Worm (Caenorhabditis elegans) whole organism, late embryonic: Measurements from ENCODE around the gene ugt-43.

Experiments
- F13H6.1 ChIP-seq: sonication (generic microtip); optimal IDR thresholded peaks from 2 replicates; lab custom pipeline; 2016; ENCODE audit warnings: missing genetic modification characterization, missing compliant biosample characterization
- K09A11.1 ChIP-seq: sonication (generic microtip); optimal IDR thresholded peaks from 2 replicates; lab custom pipeline; 2017; ENCODE audit warnings: antibody characterized with exemption, mild to moderate bottlenecking, missing genetic modification characterization, missing compliant biosample characterization; ENCODE audit not compliant: insufficient read depth
- T23F11.4 ChIP-seq: fragments of 200-800 bp; sonication (Bioruptor generic); optimal IDR thresholded peaks from 2 replicates; lab custom pipeline; 2018; ENCODE audit warnings: mild to moderate bottlenecking, missing genetic modification characterization, missing compliant biosample characterization
- Y22D7AL.16 ChIP-seq: sonication (generic microtip); optimal IDR thresholded peaks from 2 replicates; lab custom pipeline; 2016; ENCODE audit warnings: missing genetic modification characterization, missing compliant biosample characterization
- ama-1 ChIP-seq: fragments of 150-350 bp; optimal IDR thresholded peaks from 2 replicates; lab custom pipeline; 2014
- ceh-18 ChIP-seq: sonication (generic microtip); optimal IDR thresholded peaks from 2 replicates; lab custom pipeline; 2016; ENCODE audit warnings: missing genetic modification characterization, missing compliant biosample characterization
- ceh-19 ChIP-seq: fragments of 200-800 bp; sonication (Bioruptor generic); optimal IDR thresholded peaks from 2 replicates; lab custom pipeline; 2018; ENCODE audit warnings: mild to moderate bottlenecking, missing genetic modification characterization, missing compliant biosample characterization
- ceh-24 ChIP-seq: sonication (generic microtip); optimal IDR thresholded peaks from 2 replicates; lab custom pipeline; 2016; ENCODE audit warnings: mild to moderate bottlenecking, missing genetic modification characterization, missing compliant biosample characterization
- ceh-30 ChIP-seq: fragments of 150-350 bp; optimal IDR thresholded peaks from 2 replicates; lab custom pipeline; 2014; ENCODE audit warnings: missing biosample characterization, missing genetic modification characterization
- ceh-31 ChIP-seq: sonication (generic microtip); optimal IDR thresholded peaks from 2 replicates; lab custom pipeline; 2016; ENCODE audit warnings: missing genetic modification characterization, missing compliant biosample characterization
- ceh-34 ChIP-seq: sonication (generic microtip); optimal IDR thresholded peaks from 2 replicates; lab custom pipeline; 2016; ENCODE audit warnings: mild to moderate bottlenecking, missing genetic modification characterization, missing compliant biosample characterization
- ceh-48 ChIP-seq: sonication (generic microtip); optimal IDR thresholded peaks from 2 replicates; lab custom pipeline; 2016; ENCODE audit warnings: missing genetic modification characterization, inconsistent platforms, missing compliant biosample characterization
- ceh-6 ChIP-seq: fragments of 200-800 bp; sonication (Bioruptor generic); optimal IDR thresholded peaks from 2 replicates; lab custom pipeline; 2018; ENCODE audit warnings: mild to moderate bottlenecking, missing genetic modification characterization, missing compliant biosample characterization
- dmd-4 ChIP-seq: sonication (generic microtip); optimal IDR thresholded peaks from 2 replicates; lab custom pipeline; 2016; ENCODE audit warnings: borderline replicate concordance, missing genetic modification characterization, missing compliant biosample characterization
- elt-2 ChIP-seq: sonication (generic microtip); optimal IDR thresholded peaks from 2 replicates; lab custom pipeline; 2016; ENCODE audit warnings: missing genetic modification reagents, missing genetic modification characterization, missing compliant biosample characterization
- eyg-1 ChIP-seq: sonication (generic microtip); optimal IDR thresholded peaks from 2 replicates; lab custom pipeline; 2016; ENCODE audit warnings: missing genotype, missing genetic modification characterization, missing compliant biosample characterization
- fkh-10 ChIP-seq: fragments of 150-350 bp; optimal IDR thresholded peaks from 2 replicates; lab custom pipeline; 2014; ENCODE audit warnings: missing biosample characterization, missing genetic modification reagents, missing genetic modification characterization
- gmeb-2 ChIP-seq: sonication (generic microtip); optimal IDR thresholded peaks from 2 replicates; lab custom pipeline; 2016; ENCODE audit warnings: missing genetic modification characterization, inconsistent platforms, missing compliant biosample characterization
- hlh-13 ChIP-seq: fragments of 200-800 bp; sonication (Bioruptor generic); optimal IDR thresholded peaks from 2 replicates; lab custom pipeline; 2018; ENCODE audit warnings: mild to moderate bottlenecking, missing genetic modification characterization, missing compliant biosample characterization
- hlh-15 ChIP-seq: sonication (generic microtip); optimal IDR thresholded peaks from 2 replicates; lab custom pipeline; 2016; ENCODE audit warnings: missing genetic modification characterization, missing compliant biosample characterization
- lim-6 ChIP-seq: sonication (generic microtip); optimal IDR thresholded peaks from 2 replicates; lab custom pipeline; 2016; ENCODE audit warnings: missing genetic modification characterization, missing compliant biosample characterization
- nfya-1 ChIP-seq: sonication (generic microtip); optimal IDR thresholded peaks from 2 replicates; lab custom pipeline; 2017; ENCODE audit warnings: missing genetic modification characterization, mild to moderate bottlenecking, missing compliant biosample characterization, antibody characterized with exemption, moderate library complexity
- nhr-232 ChIP-seq: sonication (generic microtip); optimal IDR thresholded peaks from 2 replicates; lab custom pipeline; 2016; ENCODE audit warnings: missing genetic modification characterization, missing compliant biosample characterization
- npax-4 ChIP-seq: sonication (generic microtip); optimal IDR thresholded peaks from 2 replicates; lab custom pipeline; 2016; ENCODE audit warnings: missing genetic modification characterization, missing compliant biosample characterization
- pag-3 ChIP-seq: sonication (generic microtip); optimal IDR thresholded peaks from 2 replicates; lab custom pipeline; 2016; ENCODE audit warnings: missing compliant biosample characterization, missing genetic modification characterization, borderline replicate concordance
- pax-1 ChIP-seq: fragments of 150-350 bp; optimal IDR thresholded peaks from 2 replicates; lab custom pipeline; 2014; ENCODE audit warnings: missing biosample characterization, missing genetic modification characterization
- ref-2 ChIP-seq: sonication (generic microtip); optimal IDR thresholded peaks from 2 replicates; lab custom pipeline; 2016; ENCODE audit warnings: missing genetic modification characterization, missing compliant biosample characterization
- rnt-1 ChIP-seq: sonication (generic microtip); optimal IDR thresholded peaks from 2 replicates; lab custom pipeline; 2016; ENCODE audit warnings: missing genetic modification characterization, missing compliant biosample characterization
- sdc-2 ChIP-seq: sonication (generic microtip); optimal IDR thresholded peaks from 2 replicates; lab custom pipeline; 2016; ENCODE audit warnings: missing genotype, missing genetic modification characterization, missing compliant biosample characterization
- sox-4 ChIP-seq: sonication (generic microtip); optimal IDR thresholded peaks from 2 replicates; lab custom pipeline; 2017; ENCODE audit warnings: mild to moderate bottlenecking, missing genetic modification characterization, inconsistent platforms, missing compliant biosample characterization
- tbx-2 ChIP-seq: sonication (generic microtip); optimal IDR thresholded peaks from 2 replicates; lab custom pipeline; 2016; ENCODE audit warnings: missing genetic modification characterization, missing compliant biosample characterization
- unc-3 ChIP-seq, 2 experiments: fragments of 200-800 bp in 1 of 2; sonication (Bioruptor generic) in 1 of 2; sonication (generic microtip) in 1 of 2; conservative IDR thresholded peaks in 1 of 2; optimal IDR thresholded peaks in 1 of 2; 2 replicates each; pipeline versions ENCODE4 v1.3.6 to Lab custom; 2016 to 2022; ENCODE audit warnings: missing compliant biosample characterization in 2 of 2, missing genetic modification characterization in 2 of 2, missing genetic modification reagents in 1 of 2
- unc-86 ChIP-seq: sonication (generic microtip); optimal IDR thresholded peaks from 2 replicates; lab custom pipeline; 2016; ENCODE audit warnings: missing genetic modification characterization, missing compliant biosample characterization
- zip-5 ChIP-seq: sonication (generic microtip); optimal IDR thresholded peaks from 2 replicates; lab custom pipeline; 2016; ENCODE audit warnings: missing genetic modification characterization, missing compliant biosample characterization

ugt-43 gene

DNA sequence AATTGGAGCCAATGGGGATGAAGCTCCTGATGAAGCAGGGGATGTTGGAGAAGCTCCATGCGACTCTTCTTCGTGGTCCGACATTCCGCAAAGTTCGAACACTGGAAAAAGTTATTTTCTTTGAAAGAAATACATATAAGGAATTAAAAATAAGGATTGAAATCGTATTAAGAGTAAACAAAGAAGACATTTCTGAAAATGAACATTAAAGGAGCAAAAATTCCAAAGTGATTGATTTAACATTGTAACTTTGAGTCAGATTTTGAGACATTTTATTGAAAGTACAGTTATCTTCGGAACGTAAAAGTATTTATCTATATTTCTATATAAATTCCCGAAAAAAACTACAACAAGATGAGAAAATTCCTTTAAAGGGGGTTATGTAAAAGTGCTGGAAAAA, 39.9 kb upstream of the ugt-43 start, which contains the start of gene F13B12.1:
F13B12.1 (minus strand) TSS at position 101 of the 400 bp plus-strand sequence.
- TF ChIP-seq fkh-10 (GFP tag; lab: Kevin White, UChicago) (no peak), ceh-48 (tag; lab: Kevin White, UChicago) (no peak), npax-4 (no peak), ceh-19 (no peak), ceh-34 (tag; lab: Kevin White, UChicago) (no peak), pax-1 (no peak), ref-2 (tag; lab: Kevin White, UChicago) (no peak), hlh-15 (tag; lab: Kevin White, UChicago) (no peak), unc-86 (tag; lab: Kevin White, UChicago) (no peak), ceh-6 (GFP tag; lab: Kevin White, UChicago) (no peak), ceh-24 (no peak), nfya-1 (tag; lab: Kevin White, UChicago) (no peak), nhr-232 (tag; lab: Kevin White, UChicago) (no peak), eyg-1 (tag; lab: Kevin White, UChicago) (no peak), sdc-2 (tag; lab: Kevin White, UChicago) (no peak), unc-3 (GFP tag; conservative IDR thresholded peaks at IDR 0.05; lab: Robert Waterston, UW) (no peak), unc-3 (tag; optimal IDR thresholded peaks at IDR 0.05; lab: Kevin White, UChicago) (no peak), ama-1 (lab: Kevin White, UChicago) (no peak), pag-3 (tag; lab: Kevin White, UChicago) (no peak)

DNA sequence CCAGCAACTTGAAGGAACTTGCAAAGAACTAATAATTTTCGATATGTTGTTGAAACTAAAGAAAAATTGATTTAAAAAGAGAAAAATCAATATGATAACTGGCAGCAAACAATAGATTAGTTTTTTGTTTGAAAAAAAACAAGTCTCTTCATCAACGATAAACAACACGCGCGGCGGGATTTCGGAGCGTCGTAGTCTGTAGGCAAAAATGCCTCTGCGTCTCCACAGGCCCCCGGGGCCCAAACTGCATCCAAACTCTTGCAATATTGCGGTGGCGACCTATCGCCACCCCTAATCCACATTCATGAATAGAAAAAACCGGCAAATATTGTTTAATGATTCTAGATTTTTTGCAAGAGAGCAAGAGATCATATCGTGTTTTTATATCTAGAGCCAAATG, 39.3 kb upstream of the ugt-43 start:
- TF ChIP-seq eyg-1 (tag; lab: Kevin White, UChicago) (no peak), dmd-4 (tag; lab: Kevin White, UChicago) (no peak), zip-5 (tag; lab: Kevin White, UChicago) (no peak), ama-1 (lab: Kevin White, UChicago) (no peak), elt-2 (tag; lab: Kevin White, UChicago) (peak; percentile 55), unc-3 (GFP tag; conservative IDR thresholded peaks at IDR 0.05; lab: Robert Waterston, UW) (no peak), unc-3 (tag; optimal IDR thresholded peaks at IDR 0.05; lab: Kevin White, UChicago) (no peak), sdc-2 (tag; lab: Kevin White, UChicago) (no peak), nfya-1 (tag; lab: Kevin White, UChicago) (peak; percentile 51), nhr-232 (tag; lab: Kevin White, UChicago) (no peak)

DNA sequence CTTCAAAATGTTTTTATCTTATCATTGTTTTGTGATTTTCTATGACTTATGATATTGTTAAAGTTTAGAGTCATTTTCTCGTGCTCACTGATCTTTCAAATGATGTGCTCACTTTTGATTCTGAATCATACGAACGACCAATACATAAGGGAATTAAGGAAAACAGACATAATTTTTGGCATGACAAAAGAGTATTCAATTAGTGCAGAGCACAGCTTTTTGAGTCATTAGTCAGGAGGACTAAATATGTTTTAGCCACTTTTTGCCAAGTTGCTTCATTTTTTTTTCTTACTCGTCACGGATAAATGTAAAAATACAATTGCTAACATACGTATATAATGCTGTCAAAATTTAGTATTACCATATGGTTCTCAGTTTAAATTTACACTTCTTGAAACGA, 35.3 kb upstream of the ugt-43 start, which contains the start of gene F13B12.2:
F13B12.2 (minus strand) TSS at position 2 of the 400 bp plus-strand sequence.
- no peak for TF ChIP-seq ceh-31 (tag; lab: Kevin White, UChicago)
- TF ChIP-seq lim-6 (tag; lab: Kevin White, UChicago), result no peak
- TF ChIP-seq T23F11.4 (GFP tag; lab: Kevin White, UChicago), result no peak
- no peak for TF ChIP-seq Y22D7AL.16 (tag; lab: Kevin White, UChicago)
- TF ChIP-seq pax-1, result no peak
- no peak for TF ChIP-seq F13H6.1 (tag; lab: Kevin White, UChicago)
- no peak for TF ChIP-seq hlh-13 (GFP tag; lab: Kevin White, UChicago)
- no peak for TF ChIP-seq ama-1 (lab: Kevin White, UChicago)
- TF ChIP-seq nhr-232 (tag; lab: Kevin White, UChicago), result no peak
- TF ChIP-seq ceh-30, result no peak
- TF ChIP-seq rnt-1 (tag; lab: Kevin White, UChicago), result no peak
- TF ChIP-seq ref-2 (tag; lab: Kevin White, UChicago), result no peak
- no peak for TF ChIP-seq gmeb-2
- TF ChIP-seq ceh-18 (tag; lab: Kevin White, UChicago), result no peak
- TF ChIP-seq dmd-4 (tag; lab: Kevin White, UChicago), result no peak
- no peak for TF ChIP-seq sox-4
- no peak for TF ChIP-seq elt-2 (tag; lab: Kevin White, UChicago)
- TF ChIP-seq K09A11.1 (tag; lab: Kevin White, UChicago), result no peak

DNA sequence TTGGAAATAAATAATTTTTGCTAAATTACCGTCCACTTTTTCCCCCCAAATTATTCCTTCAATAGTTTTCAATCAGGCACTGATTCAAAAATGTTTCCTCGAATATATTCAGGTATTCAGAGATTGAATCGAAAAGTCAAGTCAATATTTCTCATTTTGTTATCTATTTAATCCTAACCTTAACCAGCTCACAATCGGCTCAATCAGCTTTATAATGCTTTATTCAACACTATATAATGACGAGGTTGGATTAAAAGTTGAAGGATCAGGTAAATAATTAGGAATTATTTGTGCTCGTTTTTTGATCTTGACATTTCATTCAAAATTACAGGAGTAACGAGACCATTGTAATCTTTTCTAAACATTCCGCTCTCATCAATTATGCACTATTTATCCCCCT, 33.9 kb upstream of the ugt-43 start:
- no peak for TF ChIP-seq tbx-2 (tag; lab: Kevin White, UChicago)
- TF ChIP-seq lim-6 (tag; lab: Kevin White, UChicago), result no peak
- TF ChIP-seq zip-5 (tag; lab: Kevin White, UChicago), result no peak
